Worm (Caenorhabditis elegans) whole organism, L2 larva: Measurements from ENCODE around the gene F22H10.3.

Experiments used
- R02D3.7 ChIP-seq: fragments of 150-350 bp; optimal IDR thresholded peaks from 2 replicates; lab custom pipeline; 2014; ENCODE audit warnings: missing biosample characterization, missing genetic modification characterization
- ama-1 ChIP-seq: fragments of 150-350 bp; optimal IDR thresholded peaks from 2 replicates; lab custom pipeline; 2018; ENCODE audit warnings: inconsistent platforms
- gmeb-1 ChIP-seq: fragments of 150-350 bp; optimal IDR thresholded peaks from 2 replicates; lab custom pipeline; 2014; ENCODE audit warnings: missing biosample characterization, missing genetic modification characterization
- lin-39 ChIP-seq: fragments of 150-350 bp; optimal IDR thresholded peaks from 2 replicates; lab custom pipeline; 2014; ENCODE audit warnings: missing biosample characterization, missing genetic modification reagents, missing genetic modification characterization
- lsy-2 ChIP-seq, 2 experiments: fragments of 150-350 bp in 1 of 2; sonication (generic microtip) in 1 of 2; optimal IDR thresholded peaks; 2 replicates each; lab custom pipeline; 2014 to 2017; ENCODE audit warnings: missing biosample characterization in 2 of 2, missing genetic modification characterization in 2 of 2
- nhr-237 ChIP-seq: fragments of 150-350 bp; optimal IDR thresholded peaks from 2 replicates; lab custom pipeline; 2014; ENCODE audit warnings: missing biosample characterization, missing genetic modification characterization
- nhr-77 ChIP-seq: fragments of 150-350 bp; optimal IDR thresholded peaks from 2 replicates; lab custom pipeline; 2014; ENCODE audit warnings: missing biosample characterization, missing genetic modification characterization
- sma-3 ChIP-seq: sonication (generic microtip); optimal IDR thresholded peaks from 2 replicates; lab custom pipeline; 2016; ENCODE audit warnings: missing genetic modification reagents, missing genetic modification characterization, missing compliant biosample characterization
- snpc-4 ChIP-seq: fragments of 150-350 bp; optimal IDR thresholded peaks from 2 replicates; lab custom pipeline; 2014; ENCODE audit warnings: missing biosample characterization, missing genetic modification characterization
- unc-39 ChIP-seq: fragments of 150-350 bp; optimal IDR thresholded peaks from 2 replicates; lab custom pipeline; 2014; ENCODE audit warnings: missing biosample characterization, missing genetic modification characterization
- ztf-4 ChIP-seq: fragments of 150-350 bp; optimal IDR thresholded peaks from 2 replicates; lab custom pipeline; 2014; ENCODE audit warnings: missing biosample characterization, missing genetic modification characterization

DNA sequence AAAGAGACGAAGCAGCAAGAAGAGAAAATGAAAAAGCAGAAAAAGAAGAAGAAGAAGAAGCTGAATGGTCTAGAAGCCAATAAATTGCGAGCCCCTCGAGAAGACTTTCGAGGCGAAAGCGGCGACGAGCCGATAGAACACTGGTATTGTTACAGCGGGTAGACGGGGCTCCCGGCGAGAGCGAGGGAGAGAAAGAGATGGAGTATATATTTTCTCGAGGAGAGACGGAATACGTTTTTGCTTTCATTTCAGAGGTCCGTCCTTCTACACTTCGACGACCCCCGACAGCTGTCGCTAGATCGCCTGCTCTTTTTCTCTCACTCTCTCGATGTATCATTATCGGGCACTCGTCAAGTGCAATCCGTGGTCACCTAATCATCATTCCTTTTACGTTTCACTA is 22.2 kb downstream of the F22H10.3 start:
- TF ChIP-seq ama-1 (lab: Kevin White, UChicago) (no peak), gmeb-1 (tag; lab: Kevin White, UChicago) (no peak), lin-39 (tag; lab: Kevin White, UChicago) (no peak), unc-39 (no peak), snpc-4 (tag; lab: Kevin White, UChicago) (no peak), ztf-4 (no peak), lsy-2 (tag; optimal IDR thresholded peaks at IDR 0.05; lab: Kevin White, UChicago) (peak in 1 of 2 experiments; percentile 9), nhr-237 (tag; lab: Kevin White, UChicago) (no peak), sma-3 (GFP tag; lab: Kevin White, UChicago) (no peak), R02D3.7 (tag; lab: Kevin White, UChicago) (no peak), nhr-77 (tag; lab: Kevin White, UChicago) (no peak)
